Worm (Caenorhabditis elegans) whole organism, L3 larva: Measurements from ENCODE around the gene nhr-138.
"Not testable (repeated sequence)": the region's sequence is repeated elsewhere in the genome, so short reads cannot be mapped to it uniquely, and the experiment has no call there.

Experiments
- ZK546.5 ChIP-seq: sonication (generic microtip); optimal IDR thresholded peaks from 2 replicates; lab custom pipeline; 2017; ENCODE audit warnings: missing biosample characterization, missing genetic modification characterization
- ama-1 ChIP-seq: fragments of 150-350 bp; optimal IDR thresholded peaks from 2 replicates; lab custom pipeline; 2018
- ceh-16 ChIP-seq: sonication (generic microtip); optimal IDR thresholded peaks from 2 replicates; lab custom pipeline; 2017; ENCODE audit warnings: missing biosample characterization, missing genetic modification characterization
- ceh-28 ChIP-seq: fragments of 150-350 bp; optimal IDR thresholded peaks from 2 replicates; lab custom pipeline; 2014; ENCODE audit warnings: missing biosample characterization, missing genetic modification reagents, missing genetic modification characterization
- ceh-9 ChIP-seq: sonication (generic microtip); optimal IDR thresholded peaks from 2 replicates; lab custom pipeline; 2018; ENCODE audit warnings: missing biosample characterization, missing genetic modification characterization
- elt-1 ChIP-seq: fragments of 150-350 bp; optimal IDR thresholded peaks from 2 replicates; lab custom pipeline; 2014; ENCODE audit warnings: missing biosample characterization, missing genetic modification characterization
- elt-2 ChIP-seq: sonication (generic microtip); optimal IDR thresholded peaks from 2 replicates; lab custom pipeline; 2016; ENCODE audit warnings: missing genetic modification reagents, mild to moderate bottlenecking, missing genetic modification characterization, missing compliant biosample characterization
- eor-1 ChIP-seq, 2 experiments: fragments of 150-350 bp; optimal IDR thresholded peaks; 2 replicates each; lab custom pipeline; 2014 to 2018; ENCODE audit warnings: missing biosample characterization in 2 of 2, missing genetic modification characterization in 2 of 2
- fkh-2 ChIP-seq: fragments of 150-350 bp; optimal IDR thresholded peaks from 2 replicates; lab custom pipeline; 2014; ENCODE audit warnings: missing biosample characterization, missing genetic modification reagents, missing genetic modification characterization
- fos-1 ChIP-seq: fragments of 150-350 bp; optimal IDR thresholded peaks from 2 replicates; lab custom pipeline; 2014; ENCODE audit warnings: missing biosample characterization, missing genetic modification characterization
- hmg-11 ChIP-seq: sonication (generic microtip); optimal IDR thresholded peaks from 2 replicates; lab custom pipeline; 2016; ENCODE audit warnings: missing genetic modification characterization, missing compliant biosample characterization
- jun-1 ChIP-seq: fragments of 150-350 bp; optimal IDR thresholded peaks from 2 replicates; lab custom pipeline; 2014; ENCODE audit warnings: missing biosample characterization, missing genetic modification reagents, missing genetic modification characterization
- lin-39 ChIP-seq: fragments of 150-350 bp; optimal IDR thresholded peaks from 2 replicates; lab custom pipeline; 2018; ENCODE audit warnings: missing biosample characterization, missing genetic modification reagents, missing genetic modification characterization
- lsy-12 ChIP-seq: sonication (generic microtip); optimal IDR thresholded peaks from 2 replicates; lab custom pipeline; 2016; ENCODE audit warnings: mild to moderate bottlenecking, missing genetic modification characterization, missing compliant biosample characterization
- nfya-1 ChIP-seq: sonication (generic microtip); optimal IDR thresholded peaks from 2 replicates; lab custom pipeline; 2017; ENCODE audit warnings: missing genetic modification characterization, mild to moderate bottlenecking, missing compliant biosample characterization, antibody characterized with exemption, moderate library complexity; ENCODE audit not compliant: insufficient read depth
- nhr-11 ChIP-seq: fragments of 150-350 bp; optimal IDR thresholded peaks from 2 replicates; lab custom pipeline; 2014; ENCODE audit warnings: missing biosample characterization, missing genetic modification characterization
- nhr-12 ChIP-seq: fragments of 150-350 bp; optimal IDR thresholded peaks from 2 replicates; lab custom pipeline; 2014; ENCODE audit warnings: missing biosample characterization, missing genetic modification characterization
- nhr-23 ChIP-seq: fragments of 150-350 bp; optimal IDR thresholded peaks from 2 replicates; lab custom pipeline; 2014; ENCODE audit warnings: missing biosample characterization, missing genetic modification reagents, missing genetic modification characterization
- nhr-237 ChIP-seq: fragments of 150-350 bp; optimal IDR thresholded peaks from 2 replicates; lab custom pipeline; 2014; ENCODE audit warnings: missing biosample characterization, missing genetic modification characterization
- nhr-67 ChIP-seq: fragments of 150-350 bp; optimal IDR thresholded peaks from 2 replicates; lab custom pipeline; 2014; ENCODE audit warnings: missing biosample characterization, missing genetic modification characterization
- nhr-76 ChIP-seq: fragments of 150-350 bp; sonication (generic microtip); optimal IDR thresholded peaks from 5 replicates; lab custom pipeline; 2014; ENCODE audit warnings: missing biosample characterization, missing genetic modification characterization
- nhr-77 ChIP-seq: fragments of 150-350 bp; optimal IDR thresholded peaks from 2 replicates; lab custom pipeline; 2014; ENCODE audit warnings: missing biosample characterization, missing genetic modification characterization
- pha-4 ChIP-seq: fragments of 150-350 bp; optimal IDR thresholded peaks from 2 replicates; lab custom pipeline; 2014; ENCODE audit warnings: missing biosample characterization, missing genetic modification reagents, missing genetic modification characterization
- sea-2 ChIP-seq: fragments of 150-350 bp; sonication (generic microtip); optimal IDR thresholded peaks from 4 replicates; lab custom pipeline; 2014; ENCODE audit warnings: missing biosample characterization, missing genetic modification reagents, missing genetic modification characterization
- skn-1 ChIP-seq: fragments of 150-350 bp; optimal IDR thresholded peaks from 2 replicates; lab custom pipeline; 2014; ENCODE audit warnings: missing biosample characterization, missing genetic modification characterization
- snpc-4 ChIP-seq: fragments of 150-350 bp; optimal IDR thresholded peaks from 2 replicates; lab custom pipeline; 2014; ENCODE audit warnings: missing biosample characterization, missing genetic modification characterization
- tbx-2 ChIP-seq: sonication (generic microtip); optimal IDR thresholded peaks from 2 replicates; lab custom pipeline; 2016; ENCODE audit warnings: mild to moderate bottlenecking, missing genetic modification characterization, missing compliant biosample characterization
- unc-39 ChIP-seq: sonication (generic microtip); optimal IDR thresholded peaks from 4 replicates; lab custom pipeline; 2017; ENCODE audit warnings: missing biosample characterization, missing genetic modification characterization
- unc-62 ChIP-seq: fragments of 150-350 bp; sonication (generic microtip); optimal IDR thresholded peaks from 4 replicates; lab custom pipeline; 2014; ENCODE audit warnings: missing biosample characterization, missing genetic modification reagents, missing genetic modification characterization
- ztf-11 ChIP-seq: fragments of 150-350 bp; optimal IDR thresholded peaks from 2 replicates; lab custom pipeline; 2014; ENCODE audit warnings: missing biosample characterization, missing genetic modification characterization
- ztf-4 ChIP-seq: fragments of 150-350 bp; optimal IDR thresholded peaks from 2 replicates; lab custom pipeline; 2014; ENCODE audit warnings: missing biosample characterization, missing genetic modification characterization

Gene nhr-138

ce11 chrIV:9739001-9739400 lies 13.9 kb downstream of the nhr-138 start:
- TF ChIP-seq nhr-77 (tag; lab: Kevin White, UChicago) = no peak
- no peak for TF ChIP-seq snpc-4 (tag; lab: Kevin White, UChicago)
- TF ChIP-seq unc-62 (GFP tag; lab: Kevin White, UChicago) = no peak
- no peak for TF ChIP-seq nfya-1 (tag; lab: Kevin White, UChicago)
- TF ChIP-seq ceh-9 (tag; lab: Kevin White, UChicago) = no peak
- no peak for TF ChIP-seq nhr-67
- no peak for TF ChIP-seq ztf-11 (tag; lab: Kevin White, UChicago)
- TF ChIP-seq fos-1 (tag; lab: Kevin White, UChicago) = no peak
- TF ChIP-seq jun-1 = no peak
- no peak for TF ChIP-seq nhr-76 (tag; lab: Kevin White, UChicago)
- no peak for TF ChIP-seq hmg-11 (tag; lab: Kevin White, UChicago)
- TF ChIP-seq nhr-237 (tag; lab: Kevin White, UChicago) = no peak

DNA sequence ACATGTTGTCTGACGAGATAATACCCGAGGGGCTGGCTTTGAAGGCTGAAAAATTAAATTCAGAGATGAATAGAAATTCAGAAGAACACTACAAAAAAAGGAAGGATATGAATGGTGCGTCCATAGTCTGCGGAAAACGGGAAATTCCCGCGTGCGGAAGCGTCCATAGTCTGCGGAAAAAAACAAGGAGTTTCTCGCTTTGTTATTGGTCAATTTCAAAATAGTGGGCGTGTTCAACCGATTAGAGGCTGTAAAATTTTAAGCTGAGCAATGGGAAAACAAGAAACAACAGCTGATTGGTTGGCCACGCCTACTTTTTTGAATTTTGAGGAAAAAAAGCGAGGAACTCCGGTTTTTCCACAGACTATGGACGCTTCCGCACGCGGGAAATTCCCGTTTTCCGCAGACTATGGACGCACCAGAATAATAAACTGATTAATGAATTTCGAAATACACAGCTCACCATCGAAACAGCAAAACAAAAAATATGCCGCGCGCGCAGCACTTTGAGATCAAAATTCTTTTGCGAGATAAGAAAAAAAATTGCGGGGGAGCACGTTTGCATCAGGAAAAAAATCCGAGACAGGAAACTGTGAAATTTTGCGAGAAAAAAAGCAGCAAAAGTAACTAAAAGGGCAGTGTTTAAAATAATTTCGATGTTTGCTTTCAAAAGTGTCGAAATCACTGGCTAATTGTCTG lies 15.9 kb downstream of the nhr-138 start, which contains the start of gene gln-6:
gln-6 (minus strand) TSS at position 51 of the 699 bp plus-strand sequence.
- TF ChIP-seq lsy-12, nhr-237, nhr-77 (tag; lab: Kevin White, UChicago): not testable (repeated sequence)
- TF ChIP-seq, all 47 proteins: peak for 0; not testable (repeated sequence) for 47

DNA sequence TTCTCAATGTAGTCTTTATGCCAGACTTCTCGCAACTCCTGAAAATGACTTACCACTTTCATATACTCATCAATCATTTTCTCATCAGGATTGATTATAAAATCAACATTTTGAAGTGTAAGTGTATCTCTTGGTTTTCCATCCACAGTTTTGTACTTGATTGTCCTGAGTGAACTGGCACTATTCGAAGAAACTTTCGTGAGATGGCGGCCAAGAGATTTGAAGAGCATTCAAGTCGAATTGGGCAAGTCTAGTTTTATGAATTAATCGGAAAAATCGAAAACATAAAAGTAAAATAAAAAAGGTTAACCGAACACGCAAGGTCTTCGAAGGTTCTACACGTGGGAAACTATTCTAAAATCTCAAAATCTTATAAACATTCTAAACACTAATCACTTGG lies 17.8 kb downstream of the nhr-138 start, which contains the start of gene C28D4.7:
C28D4.7 (minus strand) TSS at position 265 of the 400 bp plus-strand sequence.
- TF ChIP-seq hmg-11 (tag; lab: Kevin White, UChicago) (no peak), nhr-12 (tag; lab: Kevin White, UChicago) (no peak), eor-1 (tag; optimal IDR thresholded peaks at IDR 0.05; lab: Kevin White, UChicago) (no peak), sea-2 (GFP tag; lab: Kevin White, UChicago) (no peak), ama-1 (lab: Kevin White, UChicago) (no peak), ceh-28 (tag; lab: Kevin White, UChicago) (no peak), ztf-4 (no peak), ZK546.5 (tag; lab: Kevin White, UChicago) (no peak), elt-1 (no peak), nhr-77 (tag; lab: Kevin White, UChicago) (no peak), elt-2 (tag; lab: Kevin White, UChicago) (no peak), unc-39 (tag; lab: Kevin White, UChicago) (no peak), fkh-2 (tag; lab: Kevin White, UChicago) (no peak), lsy-12 (tag; lab: Kevin White, UChicago) (no peak), ceh-16 (tag; lab: Kevin White, UChicago) (no peak), tbx-2 (tag; lab: Kevin White, UChicago) (no peak), nhr-23 (tag; lab: Kevin White, UChicago) (no peak), nhr-11 (tag; lab: Kevin White, UChicago) (no peak)
- TF ChIP-seq, all 47 proteins: peak for 0

DNA sequence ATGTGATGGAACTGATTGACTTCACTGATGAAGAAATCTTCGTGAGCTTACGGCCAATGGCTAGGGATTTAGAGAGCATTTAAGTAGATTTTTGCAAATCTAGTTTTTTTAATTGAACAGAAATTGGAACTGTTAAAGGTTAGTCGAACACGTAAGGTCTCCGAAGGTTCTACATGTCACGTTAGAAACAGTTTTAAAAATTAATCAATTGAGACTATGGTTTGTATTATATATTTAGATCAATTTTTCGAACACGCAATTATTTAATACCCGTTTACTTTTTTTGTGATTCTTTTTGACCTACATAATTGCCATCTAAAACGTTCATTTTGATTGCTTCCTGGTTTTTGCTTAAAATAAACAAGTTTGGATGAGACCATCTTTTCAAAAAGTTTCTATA lies 19.9 kb downstream of the nhr-138 start, which contains the start of gene C28D4.4:
C28D4.4 (minus strand) TSS at position 101 of the 400 bp plus-strand sequence.
- no peak for TF ChIP-seq nhr-23 (tag; lab: Kevin White, UChicago)
- no peak for TF ChIP-seq nhr-77 (tag; lab: Kevin White, UChicago)
- TF ChIP-seq eor-1 (tag; optimal IDR thresholded peaks at IDR 0.05; lab: Kevin White, UChicago) = no peak

ce11 chrIV:9746762-9747161 lies 21.7 kb downstream of the nhr-138 start, which contains the start of gene C28D4.5:
Gene C28D4.5, minus strand, starts transcription at chrIV:9746862.
- TF ChIP-seq elt-1 (no peak), pha-4 (tag; lab: Kevin White, UChicago) (no peak), nhr-67 (no peak), skn-1 (tag; lab: Kevin White, UChicago) (no peak), nhr-23 (tag; lab: Kevin White, UChicago) (no peak), nhr-11 (tag; lab: Kevin White, UChicago) (no peak)

- TF ChIP-seq tbx-2 (tag; lab: Kevin White, UChicago) (no peak), jun-1 (no peak), sea-2 (GFP tag; lab: Kevin White, UChicago) (no peak), lin-39 (no peak), ztf-11 (tag; lab: Kevin White, UChicago) (no peak), fos-1 (tag; lab: Kevin White, UChicago) (no peak), nhr-12 (tag; lab: Kevin White, UChicago) (no peak)
- TF ChIP-seq, all 47 proteins: peak for 0
Measured at ce11 chrIV:9748342-9748741, 23.3 kb downstream of the nhr-138 start, which contains the start of gene C28D4.8. Gene C28D4.8, minus strand, starts transcription at chrIV:9748442.
